Worm (Caenorhabditis elegans): Measurements from ENCODE around the gene air-1.

DNA sequence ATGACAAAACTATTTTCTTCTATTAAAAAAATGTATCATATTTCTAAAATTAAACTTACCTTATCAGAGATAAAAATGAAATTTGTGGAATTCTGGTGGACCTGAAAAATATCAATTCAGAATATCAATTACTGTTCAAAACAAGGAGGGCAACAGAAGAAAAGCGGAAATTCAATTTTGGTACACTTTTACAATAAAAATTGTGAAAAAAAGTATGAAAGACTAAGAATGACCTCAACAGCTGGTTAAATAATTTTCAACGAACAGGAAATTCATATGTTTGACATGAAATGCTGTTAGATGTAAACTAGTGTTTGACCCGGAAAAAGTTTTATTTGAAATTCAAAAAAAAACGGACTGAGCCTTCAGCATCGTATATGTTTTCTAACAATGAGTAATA, 7.4 kb upstream of the air-1 start, which contains the start of gene K07C11.7:
- TF ChIP-seq unc-39 (tag; optimal IDR thresholded peaks at IDR 0.05): no peak
- TF ChIP-seq nhr-76 (tag; optimal IDR thresholded peaks at IDR 0.05): no peak
- TF ChIP-seq unc-62 (GFP tag; optimal IDR thresholded peaks at IDR 0.05): no peak
